Fruit fly (Drosophila melanogaster) whole organism, pupa: ENCODE data around the gene BBS8.

Experiments
- CG10348 ChIP-seq: fragments of 200-800 bp; sonication (Bioruptor generic); IDR thresholded peaks from 2 replicates; pipeline ENCODE4 v1.3.6; 2022; ENCODE audit warnings: missing biosample characterization, missing genetic modification characterization
- CG32121 ChIP-seq: fragments of 200-800 bp; sonication (Bioruptor generic); IDR thresholded peaks from 2 replicates; pipeline ENCODE4 v1.3.6; 2022; ENCODE audit warnings: missing biosample characterization, missing genetic modification characterization
- Ets98B ChIP-seq: fragments of 200-800 bp; sonication (Bioruptor generic); IDR thresholded peaks from 2 replicates; pipeline ENCODE4 v1.3.6; 2022; ENCODE audit warnings: missing biosample characterization, missing genetic modification characterization

dm6 chr2L:447124-447523 lies 24.5 kb downstream of the BBS8 start:
- TF ChIP-seq CG10348 (GFP tag; lab: Robert Waterston, UW) (no peak), CG32121 (GFP tag; lab: Robert Waterston, UW) (no peak), Ets98B (GFP tag; lab: Robert Waterston, UW) (no peak)
